Fruit fly (Drosophila melanogaster) whole organism, embryonic: ENCODE results near the gene kek4.

Source experiments
- Aef1 ChIP-seq: fragments of 200-800 bp; sonication (Bioruptor generic); IDR thresholded peaks from 3 replicates; pipeline ENCODE4 v1.3.6; 2022; ENCODE audit warnings: missing biosample characterization, missing genetic modification characterization
- Antp ChIP-seq: fragments of 200-800 bp; sonication (Bioruptor generic); optimal IDR thresholded peaks from 3 replicates; lab custom pipeline; 2016; ENCODE audit warnings: missing biosample characterization, missing genetic modification characterization
- CG10274 ChIP-seq: fragments of 200-800 bp; sonication (Bioruptor generic); optimal IDR thresholded peaks from 3 replicates; lab custom pipeline; 2017; ENCODE audit warnings: missing biosample characterization, mild to moderate bottlenecking, missing genetic modification characterization
- CG10654 ChIP-seq: fragments of 200-800 bp; sonication (Bioruptor generic); optimal IDR thresholded peaks from 2 replicates; lab custom pipeline; 2016; ENCODE audit warnings: missing biosample characterization, missing genetic modification characterization
- CG11504 ChIP-seq: fragments of 200-800 bp; sonication (Bioruptor generic); optimal IDR thresholded peaks from 3 replicates; lab custom pipeline; 2019; ENCODE audit warnings: missing biosample characterization, mild to moderate bottlenecking, missing genetic modification characterization, moderate library complexity
- CG11696 ChIP-seq: fragments of 200-800 bp; sonication (Bioruptor generic); IDR thresholded peaks from 2 replicates; pipeline ENCODE4 v1.3.6; 2022; ENCODE audit warnings: missing biosample characterization, missing genetic modification characterization
- CG12219 ChIP-seq: fragments of 200-800 bp; sonication (Bioruptor generic); optimal IDR thresholded peaks from 3 replicates; lab custom pipeline; 2018; ENCODE audit warnings: missing biosample characterization, mild to moderate bottlenecking, missing genetic modification characterization
- CG13424 ChIP-seq: fragments of 200-800 bp; sonication (Bioruptor generic); optimal IDR thresholded peaks from 2 replicates; lab custom pipeline; 2019; ENCODE audit warnings: missing biosample characterization, mild to moderate bottlenecking, missing genetic modification characterization, moderate library complexity
- CG14050 ChIP-seq: fragments of 200-800 bp; sonication (Bioruptor generic); IDR thresholded peaks from 3 replicates; pipeline ENCODE4 v1.3.6; 2022; ENCODE audit warnings: missing biosample characterization, missing genetic modification characterization
- CG14860 ChIP-seq: fragments of 200-800 bp; sonication (Bioruptor generic); IDR thresholded peaks from 3 replicates; pipeline ENCODE4 v1.3.6; 2022; ENCODE audit warnings: missing biosample characterization, missing genetic modification characterization; ENCODE audit not compliant: partially characterized antibody
- CG1832 ChIP-seq: fragments of 200-800 bp; sonication (Bioruptor generic); optimal IDR thresholded peaks from 2 replicates; lab custom pipeline; 2017; ENCODE audit warnings: missing biosample characterization, mild to moderate bottlenecking, missing genetic modification characterization, inconsistent platforms
- CG30403 ChIP-seq: fragments of 200-800 bp; sonication (Bioruptor generic); optimal IDR thresholded peaks from 3 replicates; lab custom pipeline; 2016; ENCODE audit warnings: missing biosample characterization, missing genetic modification characterization
- CG31365 ChIP-seq: fragments of 200-800 bp; sonication (Bioruptor generic); optimal IDR thresholded peaks from 2 replicates; lab custom pipeline; 2018; ENCODE audit warnings: missing biosample characterization, mild to moderate bottlenecking, missing genetic modification characterization
- CG32532 ChIP-seq: fragments of 200-800 bp; sonication (Bioruptor generic); IDR thresholded peaks from 2 replicates; pipeline ENCODE4 v1.3.6; 2022; ENCODE audit warnings: missing biosample characterization, missing genetic modification characterization
- CG4404 ChIP-seq: fragments of 200-800 bp; sonication (Bioruptor generic); IDR thresholded peaks from 2 replicates; pipeline ENCODE4 v1.3.6; 2022; ENCODE audit warnings: missing biosample characterization, missing genetic modification characterization
- CG4730 ChIP-seq: fragments of 200-800 bp; sonication (Bioruptor generic); IDR thresholded peaks from 2 replicates; pipeline ENCODE4 v1.3.6; 2022; ENCODE audit warnings: missing biosample characterization, missing genetic modification characterization
- CG6813 ChIP-seq: fragments of 200-800 bp; sonication (Bioruptor generic); optimal IDR thresholded peaks from 2 replicates; lab custom pipeline; 2017; ENCODE audit warnings: missing biosample characterization, missing genetic modification characterization, mild to moderate bottlenecking, moderate library complexity, missing genetic modification reagents
- CG6854 ChIP-seq: fragments of 200-800 bp; sonication (Bioruptor generic); optimal IDR thresholded peaks from 3 replicates; lab custom pipeline; 2017; ENCODE audit warnings: missing biosample characterization, mild to moderate bottlenecking, missing genetic modification characterization
- CG7987 ChIP-seq: fragments of 200-800 bp; sonication (Bioruptor generic); optimal IDR thresholded peaks from 2 replicates; lab custom pipeline; 2018; ENCODE audit warnings: missing biosample characterization, mild to moderate bottlenecking, missing genetic modification characterization, moderate library complexity
- CG8089 ChIP-seq: fragments of 200-800 bp; sonication (Bioruptor generic); optimal IDR thresholded peaks from 3 replicates; lab custom pipeline; 2016; ENCODE audit warnings: missing biosample characterization, missing genetic modification characterization
- CG8944 ChIP-seq: fragments of 200-800 bp; sonication (Bioruptor generic); optimal IDR thresholded peaks from 3 replicates; lab custom pipeline; 2016; ENCODE audit warnings: missing biosample characterization, missing genetic modification characterization
- Chrac-16 ChIP-seq: fragments of 200-800 bp; sonication (Bioruptor generic); optimal IDR thresholded peaks from 3 replicates; lab custom pipeline; 2016; ENCODE audit warnings: missing biosample characterization, missing genetic modification characterization
- CkIIα-i1 ChIP-seq: fragments of 200-800 bp; sonication (Bioruptor generic); IDR thresholded peaks from 2 replicates; pipeline ENCODE4 v1.3.6; 2022; ENCODE audit warnings: missing biosample characterization, missing genetic modification characterization
- Dek ChIP-seq: fragments of 200-800 bp; sonication (Bioruptor generic); optimal IDR thresholded peaks from 3 replicates; lab custom pipeline; 2019; ENCODE audit warnings: missing biosample characterization, mild to moderate bottlenecking, missing genetic modification characterization, moderate library complexity
- Doc2 ChIP-seq: fragments of 200-800 bp; sonication (Bioruptor generic); IDR thresholded peaks from 2 replicates; pipeline ENCODE4 v1.3.6; 2022; ENCODE audit warnings: missing biosample characterization, missing genetic modification characterization
- Drgx ChIP-seq: fragments of 200-800 bp; sonication (Bioruptor generic); IDR thresholded peaks from 2 replicates; pipeline ENCODE4 v1.3.6; 2022; ENCODE audit warnings: missing biosample characterization, missing genetic modification characterization
- Elba2 ChIP-seq: fragments of 200-800 bp; sonication (Bioruptor generic); optimal IDR thresholded peaks from 3 replicates; lab custom pipeline; 2016; ENCODE audit warnings: missing biosample characterization, missing genetic modification characterization
- HmgD ChIP-seq: fragments of 200-800 bp; sonication (Bioruptor generic); optimal IDR thresholded peaks from 3 replicates; lab custom pipeline; 2016; ENCODE audit warnings: missing biosample characterization, missing genetic modification characterization
- Hmr ChIP-seq: fragments of 200-800 bp; sonication (Bioruptor generic); optimal IDR thresholded peaks from 3 replicates; lab custom pipeline; 2017; ENCODE audit warnings: mild to moderate bottlenecking, missing biosample characterization, missing genetic modification reagents, missing genetic modification characterization
- MESR4 ChIP-seq: fragments of 200-800 bp; sonication (Bioruptor generic); optimal IDR thresholded peaks from 2 replicates; lab custom pipeline; 2018; ENCODE audit warnings: missing biosample characterization, mild to moderate bottlenecking, missing genetic modification characterization, moderate library complexity
- Mrtf ChIP-seq: fragments of 200-800 bp; sonication (Bioruptor generic); IDR thresholded peaks from 3 replicates; pipeline ENCODE4 v1.3.6; 2022; ENCODE audit warnings: missing biosample characterization, missing genetic modification characterization
- Oaz ChIP-seq: fragments of 200-800 bp; sonication (Bioruptor generic); IDR thresholded peaks from 2 replicates; pipeline ENCODE4 v1.3.6; 2022; ENCODE audit warnings: missing biosample characterization, missing genetic modification characterization
- Sry-β ChIP-seq: fragments of 200-800 bp; sonication (Bioruptor generic); optimal IDR thresholded peaks from 2 replicates; lab custom pipeline; 2018; ENCODE audit warnings: missing biosample characterization, mild to moderate bottlenecking, missing genetic modification characterization, moderate library complexity
- bab2 ChIP-seq: fragments of 200-800 bp; sonication (Bioruptor generic); optimal IDR thresholded peaks from 2 replicates; lab custom pipeline; 2016; ENCODE audit warnings: missing biosample characterization, missing genetic modification characterization
- cas ChIP-seq: fragments of 200-800 bp; sonication (Bioruptor generic); IDR thresholded peaks from 2 replicates; pipeline ENCODE4 v1.3.6; 2022; ENCODE audit warnings: missing biosample characterization, missing genetic modification characterization
- cg ChIP-seq: fragments of 200-800 bp; sonication (Bioruptor generic); optimal IDR thresholded peaks from 3 replicates; lab custom pipeline; 2019; ENCODE audit warnings: missing biosample characterization, mild to moderate bottlenecking, missing genetic modification characterization, moderate library complexity
- chn ChIP-seq: fragments of 200-800 bp; sonication (Bioruptor generic); optimal IDR thresholded peaks from 2 replicates; lab custom pipeline; 2016; ENCODE audit warnings: missing biosample characterization, missing genetic modification characterization
- eve ChIP-seq, 2 experiments: fragments of >200 bp; optimal IDR thresholded peaks; 2 replicates each; lab custom pipeline; 2017; ENCODE audit warnings: missing biosample characterization in 2 of 2, missing genetic modification characterization in 2 of 2
- eyg ChIP-seq: fragments of 200-800 bp; sonication (Bioruptor generic); optimal IDR thresholded peaks from 3 replicates; lab custom pipeline; 2016; ENCODE audit warnings: missing biosample characterization, missing genetic modification characterization
- fd96Cb ChIP-seq: fragments of 200-800 bp; sonication (Bioruptor generic); optimal IDR thresholded peaks from 2 replicates; lab custom pipeline; 2018; ENCODE audit warnings: missing biosample characterization, mild to moderate bottlenecking, missing genetic modification characterization, moderate library complexity
- ftz-f1 ChIP-seq: fragments of 200-800 bp; sonication (Bioruptor generic); optimal IDR thresholded peaks from 2 replicates; lab custom pipeline; 2016; ENCODE audit warnings: missing biosample characterization, missing genetic modification characterization
- insv ChIP-seq, 2 experiments: fragments of 200-800 bp; sonication (Bioruptor generic); optimal IDR thresholded peaks; 3 replicates each; lab custom pipeline; 2016 to 2018; ENCODE audit warnings: missing biosample characterization in 2 of 2, missing genetic modification characterization in 2 of 2
- kay ChIP-seq: fragments of 200-800 bp; sonication (Bioruptor generic); optimal IDR thresholded peaks from 2 replicates; lab custom pipeline; 2016; ENCODE audit warnings: missing biosample characterization, missing genetic modification characterization
- lab ChIP-seq: fragments of 200-800 bp; sonication (Bioruptor generic); optimal IDR thresholded peaks from 3 replicates; lab custom pipeline; 2017; ENCODE audit warnings: missing biosample characterization, missing genetic modification characterization, mild to moderate bottlenecking, moderate library complexity, missing genetic modification reagents
- lilli ChIP-seq: fragments of 200-800 bp; sonication (Bioruptor generic); optimal IDR thresholded peaks from 3 replicates; lab custom pipeline; 2016; ENCODE audit warnings: missing biosample characterization, missing genetic modification characterization
- onecut ChIP-seq: fragments of 200-800 bp; sonication (Bioruptor generic); IDR thresholded peaks from 2 replicates; pipeline ENCODE4 v1.3.6; 2022; ENCODE audit warnings: missing biosample characterization, missing genetic modification characterization
- pnt ChIP-seq: fragments of 200-800 bp; sonication (Bioruptor generic); optimal IDR thresholded peaks from 3 replicates; lab custom pipeline; 2016; ENCODE audit warnings: missing biosample characterization, missing genetic modification characterization
- pros ChIP-seq: fragments of 200-800 bp; sonication (Bioruptor generic); optimal IDR thresholded peaks from 3 replicates; lab custom pipeline; 2019; ENCODE audit warnings: missing biosample characterization, mild to moderate bottlenecking, missing genetic modification characterization, moderate library complexity
- slp2 ChIP-seq: fragments of 200-800 bp; sonication (Bioruptor generic); optimal IDR thresholded peaks from 2 replicates; lab custom pipeline; 2016; ENCODE audit warnings: missing biosample characterization, missing genetic modification characterization
- ssp ChIP-seq: fragments of 200-800 bp; sonication (Bioruptor generic); IDR thresholded peaks from 2 replicates; pipeline ENCODE4 v1.3.6; 2022; ENCODE audit warnings: missing biosample characterization, missing genetic modification characterization
- tgo ChIP-seq: fragments of 200-800 bp; sonication (Bioruptor generic); IDR thresholded peaks from 3 replicates; pipeline ENCODE4 v1.3.6; 2022; ENCODE audit warnings: missing biosample characterization, missing genetic modification characterization

The kek4 gene

dm6 chr2L:13203437-13204137 is 11.6 kb downstream of the kek4 start, which contains the start of gene Pect (continued):
- TF ChIP-seq Antp (GFP tag; lab: Kevin White, UChicago) (peak; percentile 24), CG1832 (GFP tag; lab: Kevin White, UChicago) (no peak), onecut (no peak; the same call in 1 of the 2 replicates), CG7987 (no peak), CG4730 (GFP tag; lab: Robert Waterston, UW) (no peak), Elba2 (no peak), CG31365 (tag; lab: Kevin White, UChicago) (no peak), Sry-β (GFP tag; lab: Kevin White, UChicago) (no peak), lab (no peak), eyg (GFP tag; lab: Kevin White, UChicago) (no peak), eve (GFP tag; optimal IDR thresholded peaks at IDR 0.05; lab: Kevin White, UChicago) (no peak), Doc2 (no peak), slp2 (GFP tag; lab: Kevin White, UChicago) (no peak), lilli (GFP tag; lab: Kevin White, UChicago) (no peak), cas (GFP tag; lab: Robert Waterston, UW) (no peak), chn (GFP tag; lab: Kevin White, UChicago) (no peak), CG8089 (no peak), Mrtf (GFP tag; lab: Robert Waterston, UW) (no peak), MESR4 (peak; percentile 83), CG6854 (no peak), CG4404 (no peak), Aef1 (GFP tag; lab: Robert Waterston, UW) (no peak), CG13424 (tag; lab: Kevin White, UChicago) (peak; percentile 59), Drgx (0 out of 2 replicates have a peak, but pooled peaks have one; percentile 9), ftz-f1 (GFP tag; lab: Kevin White, UChicago) (peak; percentile 4), CG8944 (no peak), CG12219 (GFP tag; lab: Kevin White, UChicago) (no peak), Dek (tag; lab: Kevin White, UChicago) (peak; percentile 58), CG10654 (no peak), CG11696 (GFP tag; lab: Robert Waterston, UW) (no peak), HmgD (GFP tag; lab: Kevin White, UChicago) (peak; percentile 34), CG10274 (GFP tag; lab: Kevin White, UChicago) (no peak), insv (GFP tag; optimal IDR thresholded peaks at IDR 0.05; lab: Kevin White, UChicago) (no peak), kay (GFP tag; lab: Kevin White, UChicago) (no peak), CkIIα-i1 (GFP tag; lab: Robert Waterston, UW) (no peak), CG32532 (peak; percentile 60; the same call in 1 of the 2 replicates), CG6813 (GFP tag; lab: Kevin White, UChicago) (no peak), fd96Cb (tag; lab: Kevin White, UChicago) (peak; percentile 12), CG14860 (GFP tag; lab: Robert Waterston, UW) (no peak), pnt (GFP tag; lab: Kevin White, UChicago) (no peak), Chrac-16 (GFP tag; lab: Kevin White, UChicago) (no peak), cg (no peak), CG30403 (GFP tag; lab: Kevin White, UChicago) (peak; percentile 26), Oaz (GFP tag; lab: Robert Waterston, UW) (no peak), CG11504 (tag; lab: Kevin White, UChicago) (no peak), CG14050 (GFP tag; lab: Robert Waterston, UW) (no peak), bab2 (GFP tag; lab: Kevin White, UChicago) (no peak), ssp (GFP tag; lab: Robert Waterston, UW) (no peak), Hmr (GFP tag; lab: Kevin White, UChicago) (peak; percentile 6), tgo (peak; percentile 37; the same call in 2 of the 3 replicates), pros (GFP tag; lab: Kevin White, UChicago) (peak; percentile 31)
